Worm (Caenorhabditis elegans) whole organism, late embryonic: ENCODE measurements around the gene inx-2.
A peak's percentile ranks its signal among the peaks of the same experiment; 100 is the strongest.

Experiments used
- F13H6.1 ChIP-seq: sonication (generic microtip); optimal IDR thresholded peaks from 2 replicates; lab custom pipeline; 2016; ENCODE audit warnings: missing genetic modification characterization, missing compliant biosample characterization
- K02D7.2 ChIP-seq: sonication (generic microtip); optimal IDR thresholded peaks from 2 replicates; lab custom pipeline; 2017; ENCODE audit warnings: mild to moderate bottlenecking, missing genetic modification characterization, missing compliant biosample characterization
- K09A11.1 ChIP-seq: sonication (generic microtip); optimal IDR thresholded peaks from 2 replicates; lab custom pipeline; 2017; ENCODE audit warnings: antibody characterized with exemption, mild to moderate bottlenecking, missing genetic modification characterization, missing compliant biosample characterization; ENCODE audit not compliant: insufficient read depth
- T23F11.4 ChIP-seq: fragments of 200-800 bp; sonication (Bioruptor generic); optimal IDR thresholded peaks from 2 replicates; lab custom pipeline; 2018; ENCODE audit warnings: mild to moderate bottlenecking, missing genetic modification characterization, missing compliant biosample characterization
- Y22D7AL.16 ChIP-seq: sonication (generic microtip); optimal IDR thresholded peaks from 2 replicates; lab custom pipeline; 2016; ENCODE audit warnings: missing genetic modification characterization, missing compliant biosample characterization
- ceh-14 ChIP-seq: sonication (generic microtip); optimal IDR thresholded peaks from 2 replicates; lab custom pipeline; 2016; ENCODE audit warnings: missing genotype, missing genetic modification characterization, missing compliant biosample characterization
- ceh-2 ChIP-seq: sonication (generic microtip); optimal IDR thresholded peaks from 2 replicates; lab custom pipeline; 2016; ENCODE audit warnings: missing genotype, missing genetic modification characterization, missing compliant biosample characterization
- ceh-22 ChIP-seq: sonication (generic microtip); optimal IDR thresholded peaks from 2 replicates; lab custom pipeline; 2017; ENCODE audit warnings: missing biosample characterization, missing genetic modification characterization
- ceh-31 ChIP-seq: sonication (generic microtip); optimal IDR thresholded peaks from 2 replicates; lab custom pipeline; 2016; ENCODE audit warnings: missing genetic modification characterization, missing compliant biosample characterization
- ceh-34 ChIP-seq: sonication (generic microtip); optimal IDR thresholded peaks from 2 replicates; lab custom pipeline; 2016; ENCODE audit warnings: mild to moderate bottlenecking, missing genetic modification characterization, missing compliant biosample characterization
- ceh-45 ChIP-seq: fragments of 200-800 bp; sonication (Bioruptor generic); IDR thresholded peaks from 2 replicates; pipeline ENCODE4 v1.3.6; 2022; ENCODE audit warnings: missing genetic modification reagents, missing genetic modification characterization, missing compliant biosample characterization
- ceh-9 ChIP-seq: sonication (generic microtip); optimal IDR thresholded peaks from 2 replicates; lab custom pipeline; 2016; ENCODE audit warnings: mild to moderate bottlenecking, missing genetic modification characterization, inconsistent platforms, missing compliant biosample characterization
- che-1 ChIP-seq: sonication (generic microtip); optimal IDR thresholded peaks from 2 replicates; lab custom pipeline; 2016; ENCODE audit warnings: mild to moderate bottlenecking, missing genetic modification characterization, missing compliant biosample characterization
- dmd-4 ChIP-seq: sonication (generic microtip); optimal IDR thresholded peaks from 2 replicates; lab custom pipeline; 2016; ENCODE audit warnings: borderline replicate concordance, missing genetic modification characterization, missing compliant biosample characterization
- dve-1 ChIP-seq: sonication (generic microtip); optimal IDR thresholded peaks from 2 replicates; lab custom pipeline; 2017; ENCODE audit warnings: antibody characterized with exemption, mild to moderate bottlenecking, missing genetic modification characterization, missing compliant biosample characterization
- elt-2 ChIP-seq: sonication (generic microtip); optimal IDR thresholded peaks from 2 replicates; lab custom pipeline; 2016; ENCODE audit warnings: missing genetic modification reagents, missing genetic modification characterization, missing compliant biosample characterization
- elt-4 ChIP-seq: sonication (generic microtip); optimal IDR thresholded peaks from 2 replicates; lab custom pipeline; 2016; ENCODE audit warnings: missing genetic modification characterization, missing compliant biosample characterization
- eyg-1 ChIP-seq: sonication (generic microtip); optimal IDR thresholded peaks from 2 replicates; lab custom pipeline; 2016; ENCODE audit warnings: missing genotype, missing genetic modification characterization, missing compliant biosample characterization
- fax-1 ChIP-seq: sonication (generic microtip); optimal IDR thresholded peaks from 2 replicates; lab custom pipeline; 2016; ENCODE audit warnings: missing genotype, missing genetic modification characterization, missing compliant biosample characterization
- fkh-10 ChIP-seq: fragments of 150-350 bp; optimal IDR thresholded peaks from 2 replicates; lab custom pipeline; 2014; ENCODE audit warnings: missing biosample characterization, missing genetic modification reagents, missing genetic modification characterization
- fkh-6 ChIP-seq: sonication (generic microtip); optimal IDR thresholded peaks from 2 replicates; lab custom pipeline; 2016; ENCODE audit warnings: missing genetic modification characterization, missing compliant biosample characterization
- hlh-6 ChIP-seq: sonication (generic microtip); optimal IDR thresholded peaks from 2 replicates; lab custom pipeline; 2016; ENCODE audit warnings: missing genotype, missing genetic modification characterization, missing compliant biosample characterization
- lin-11 ChIP-seq: fragments of 200-800 bp; sonication (Bioruptor generic); optimal IDR thresholded peaks from 2 replicates; lab custom pipeline; 2018; ENCODE audit warnings: mild to moderate bottlenecking, missing genetic modification characterization, missing compliant biosample characterization
- mec-3 ChIP-seq: sonication (generic microtip); optimal IDR thresholded peaks from 2 replicates; lab custom pipeline; 2016; ENCODE audit warnings: borderline replicate concordance, missing genetic modification characterization, missing compliant biosample characterization
- nhr-232 ChIP-seq: sonication (generic microtip); optimal IDR thresholded peaks from 2 replicates; lab custom pipeline; 2016; ENCODE audit warnings: missing genetic modification characterization, missing compliant biosample characterization
- npax-4 ChIP-seq: sonication (generic microtip); optimal IDR thresholded peaks from 2 replicates; lab custom pipeline; 2016; ENCODE audit warnings: missing genetic modification characterization, missing compliant biosample characterization
- pag-3 ChIP-seq: sonication (generic microtip); optimal IDR thresholded peaks from 2 replicates; lab custom pipeline; 2016; ENCODE audit warnings: missing compliant biosample characterization, missing genetic modification characterization, borderline replicate concordance
- pat-9 ChIP-seq: fragments of 200-800 bp; sonication (Bioruptor generic); optimal IDR thresholded peaks from 2 replicates; lab custom pipeline; 2018; ENCODE audit warnings: mild to moderate bottlenecking, missing genetic modification characterization, moderate library complexity, missing compliant biosample characterization
- pax-1 ChIP-seq: fragments of 150-350 bp; optimal IDR thresholded peaks from 2 replicates; lab custom pipeline; 2014; ENCODE audit warnings: missing biosample characterization, missing genetic modification characterization
- pha-4 ChIP-seq: fragments of 150-350 bp; optimal IDR thresholded peaks from 2 replicates; lab custom pipeline; 2018; ENCODE audit warnings: missing biosample characterization, missing genetic modification reagents, missing genetic modification characterization
- pqm-1 ChIP-seq: sonication (generic microtip); optimal IDR thresholded peaks from 2 replicates; lab custom pipeline; 2016; ENCODE audit warnings: missing genetic modification characterization, missing compliant biosample characterization
- pros-1 ChIP-seq: fragments of 150-350 bp; optimal IDR thresholded peaks from 2 replicates; lab custom pipeline; 2014; ENCODE audit warnings: missing biosample characterization, missing genetic modification reagents, missing genetic modification characterization
- rnt-1 ChIP-seq: sonication (generic microtip); optimal IDR thresholded peaks from 2 replicates; lab custom pipeline; 2016; ENCODE audit warnings: missing genetic modification characterization, missing compliant biosample characterization
- syd-9 ChIP-seq: sonication (generic microtip); optimal IDR thresholded peaks from 2 replicates; lab custom pipeline; 2016; ENCODE audit warnings: mild to moderate bottlenecking, missing genetic modification characterization, moderate library complexity, missing compliant biosample characterization
- tbx-2 ChIP-seq: sonication (generic microtip); optimal IDR thresholded peaks from 2 replicates; lab custom pipeline; 2016; ENCODE audit warnings: missing genetic modification characterization, missing compliant biosample characterization
- unc-55 ChIP-seq: sonication (generic microtip); optimal IDR thresholded peaks from 2 replicates; lab custom pipeline; 2017; ENCODE audit warnings: missing biosample characterization, missing genetic modification reagents, missing genetic modification characterization
- zip-5 ChIP-seq: sonication (generic microtip); optimal IDR thresholded peaks from 2 replicates; lab custom pipeline; 2016; ENCODE audit warnings: missing genetic modification characterization, missing compliant biosample characterization

inx-2 gene

DNA sequence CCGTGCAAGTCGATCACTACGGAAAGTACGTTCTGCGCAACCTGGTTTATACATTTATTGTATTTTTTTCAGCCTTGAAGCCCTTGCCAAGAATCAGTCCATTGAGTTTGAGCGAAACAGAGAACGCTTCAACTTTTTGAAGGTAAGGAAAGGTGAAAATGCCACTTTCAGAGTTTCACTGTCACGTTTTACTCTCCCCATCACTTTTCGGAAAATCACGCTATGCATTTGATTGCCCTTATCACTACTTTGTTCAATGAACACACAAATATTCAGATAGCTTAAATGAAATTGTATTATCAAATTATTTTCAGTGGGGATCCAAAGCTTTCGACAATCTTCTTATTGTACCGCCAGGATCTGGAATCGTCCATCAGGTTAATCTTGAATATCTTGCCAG is 43.9 kb upstream of the inx-2 start:
- TF ChIP-seq hlh-6 (tag; lab: Kevin White, UChicago): no peak
- no peak for TF ChIP-seq fkh-6 (tag; lab: Kevin White, UChicago)
- no peak for TF ChIP-seq ceh-9
- no peak for TF ChIP-seq pax-1 (tag; lab: Kevin White, UChicago)
- no peak for TF ChIP-seq pha-4 (tag; lab: Kevin White, UChicago)
- TF ChIP-seq ceh-31 (tag; lab: Kevin White, UChicago): no peak
- no peak for TF ChIP-seq K02D7.2
- no peak for TF ChIP-seq T23F11.4 (GFP tag; lab: Kevin White, UChicago)
- TF ChIP-seq ceh-14 (tag; lab: Kevin White, UChicago): no peak

DNA sequence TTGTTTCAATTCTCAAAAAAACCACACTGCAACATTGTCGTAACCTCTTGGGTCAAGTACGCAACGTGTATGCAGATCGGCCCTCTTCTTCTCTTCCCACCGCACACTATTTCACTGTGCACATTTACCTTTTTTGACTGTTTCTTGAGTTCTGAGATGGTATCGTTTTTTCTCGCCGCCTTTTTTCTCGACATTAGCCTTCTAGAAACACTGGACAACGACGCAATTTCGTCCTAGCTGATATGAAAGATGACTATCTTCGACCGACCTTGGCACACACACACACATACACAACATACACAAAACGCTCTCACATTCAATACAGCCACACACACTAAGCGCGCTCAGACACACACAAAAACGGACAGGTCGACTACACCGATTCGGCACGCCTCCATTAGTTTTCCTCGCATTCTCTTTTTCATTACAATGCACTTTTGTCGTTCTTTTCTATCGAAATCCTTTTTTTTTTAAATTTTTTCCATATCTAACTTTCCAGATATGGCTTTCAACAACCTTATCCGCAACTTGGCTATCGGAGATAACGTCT is 42.9 kb upstream of the inx-2 start, which contains the start of gene aco-1:
TSS of gene aco-1 (plus strand) at position 500 of the 550 bp plus-strand sequence.
- TF ChIP-seq tbx-2 (tag; lab: Kevin White, UChicago) (peak; percentile 20), dve-1 (tag; lab: Kevin White, UChicago) (no peak), rnt-1 (no peak), nhr-232 (tag; lab: Kevin White, UChicago) (no peak), elt-2 (tag; lab: Kevin White, UChicago) (peak; percentile 69), ceh-45 (GFP tag; lab: Robert Waterston, UW) (0 out of 2 replicates have a peak, but pooled peaks have one; percentile 25)
- TF ChIP-seq, all 69 proteins: peak for 3

DNA sequence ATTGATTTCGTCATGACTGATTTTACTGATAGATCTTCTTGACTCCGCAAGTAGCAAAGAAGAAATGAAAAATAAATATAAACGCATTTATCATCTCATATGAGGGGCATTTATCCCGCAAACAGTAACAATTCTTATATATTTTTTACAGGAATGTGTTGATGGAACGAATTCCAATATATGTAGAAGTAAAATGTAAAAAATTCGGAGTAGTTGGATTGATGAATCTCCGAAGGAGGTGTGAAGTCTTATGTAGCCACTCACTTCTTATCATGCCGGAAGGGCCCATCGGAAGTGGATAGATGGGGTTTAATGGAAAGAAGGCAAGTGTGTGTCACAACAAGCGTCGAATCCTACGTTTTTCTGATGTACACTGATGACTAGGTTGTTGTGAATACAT is 41.2 kb upstream of the inx-2 start, which contains the start of gene gcy-9:
TSS of gene gcy-9 (minus strand) at position 101 of the 400 bp plus-strand sequence.
- no peak for TF ChIP-seq pros-1
- TF ChIP-seq K09A11.1: no peak
- no peak for TF ChIP-seq ceh-2 (tag; lab: Kevin White, UChicago)
- no peak for TF ChIP-seq dmd-4 (tag; lab: Kevin White, UChicago)
- TF ChIP-seq fax-1 (tag; lab: Kevin White, UChicago): no peak
- TF ChIP-seq zip-5 (tag; lab: Kevin White, UChicago): no peak
- no peak for TF ChIP-seq pat-9 (tag; lab: Kevin White, UChicago)
- TF ChIP-seq lin-11 (tag; lab: Kevin White, UChicago): no peak
- TF ChIP-seq dve-1 (tag; lab: Kevin White, UChicago): no peak
- no peak for TF ChIP-seq Y22D7AL.16
- TF ChIP-seq mec-3 (tag; lab: Kevin White, UChicago): no peak
- TF ChIP-seq syd-9 (tag; lab: Kevin White, UChicago): no peak

DNA sequence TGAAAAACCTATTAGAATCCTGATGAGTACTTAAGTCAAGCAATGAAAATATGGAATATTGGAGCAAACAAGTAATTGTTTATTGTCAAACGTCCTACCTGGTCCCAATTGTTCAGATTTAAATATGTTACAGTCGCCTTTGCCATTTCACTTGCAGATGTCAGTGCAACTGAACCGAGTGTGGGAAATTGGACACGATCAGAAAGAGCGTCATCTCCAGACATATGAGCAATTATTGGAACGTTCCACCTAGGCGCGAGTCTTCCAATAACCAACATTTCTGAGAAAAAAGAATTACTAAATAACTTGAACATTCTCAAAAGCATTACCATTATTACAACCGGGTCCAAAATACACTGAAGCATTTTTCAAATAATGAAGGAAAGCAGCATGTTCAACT is 40.6 kb upstream of the inx-2 start:
- TF ChIP-seq elt-4 (no peak), dve-1 (tag; lab: Kevin White, UChicago) (no peak), pag-3 (tag; lab: Kevin White, UChicago) (no peak), che-1 (no peak), lin-11 (tag; lab: Kevin White, UChicago) (no peak), mec-3 (tag; lab: Kevin White, UChicago) (no peak), fkh-10 (no peak), pqm-1 (tag; lab: Kevin White, UChicago) (no peak), tbx-2 (tag; lab: Kevin White, UChicago) (no peak), ceh-34 (no peak), npax-4 (tag; lab: Kevin White, UChicago) (no peak), eyg-1 (tag; lab: Kevin White, UChicago) (no peak), T23F11.4 (GFP tag; lab: Kevin White, UChicago) (no peak), ceh-45 (GFP tag; lab: Robert Waterston, UW) (no peak), ceh-22 (no peak), rnt-1 (no peak), F13H6.1 (tag; lab: Kevin White, UChicago) (no peak), unc-55 (GFP tag; lab: Kevin White, UChicago) (no peak), Y22D7AL.16 (no peak)
